Worm (Caenorhabditis elegans): ENCODE data around the gene cutc-1.

Gene cutc-1

DNA sequence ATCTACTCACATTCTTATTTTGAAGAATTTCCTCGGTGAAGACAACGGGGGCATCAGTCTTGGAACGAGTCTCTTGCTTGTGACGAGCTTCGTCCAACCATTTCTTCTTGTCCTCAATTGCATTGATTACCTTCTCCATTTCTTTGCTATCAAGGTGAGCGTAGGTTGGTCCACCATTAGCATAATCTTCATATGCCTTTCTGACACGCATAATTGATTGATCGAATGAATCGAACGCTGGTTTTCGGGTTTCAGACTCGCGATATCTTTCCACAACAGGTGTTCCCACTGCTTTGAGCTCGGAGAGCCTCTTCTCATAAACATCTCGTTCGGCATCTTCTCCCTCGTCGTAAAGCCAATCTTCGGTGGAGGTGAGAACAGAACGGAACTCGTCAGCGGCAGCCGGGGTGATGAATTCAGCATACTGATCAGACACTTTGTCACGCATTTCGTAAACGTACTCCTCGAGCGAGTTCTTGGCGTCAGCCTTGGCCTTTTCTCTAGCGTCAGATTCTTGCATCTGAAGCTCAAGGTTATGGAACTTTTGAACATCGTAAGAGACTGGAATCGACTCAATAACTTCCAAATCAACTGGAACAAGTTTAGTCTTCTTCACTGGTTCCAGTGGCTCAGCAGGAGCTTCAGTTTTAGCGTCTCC lies 41.2 kb upstream of the cutc-1 start:
- TF ChIP-seq unc-39 (tag; optimal IDR thresholded peaks at IDR 0.05) (no peak), elt-3 (tag; optimal IDR thresholded peaks at IDR 0.05) (no peak), nhr-2 (tag; optimal IDR thresholded peaks at IDR 0.05) (no peak), pha-4 (tag; optimal IDR thresholded peaks at IDR 0.05) (no peak), unc-120 (tag; optimal IDR thresholded peaks at IDR 0.05; ENCODE audit: poor library complexity, severe bottlenecking) (no peak), bed-3 (GFP tag; optimal IDR thresholded peaks at IDR 0.05) (no peak), sptf-1 (tag; optimal IDR thresholded peaks at IDR 0.05) (no peak), lin-32 (GFP tag; optimal IDR thresholded peaks at IDR 0.05) (no peak), hlh-1 (tag; optimal IDR thresholded peaks at IDR 0.05) (no peak), mab-5 (tag; optimal IDR thresholded peaks at IDR 0.05) (no peak), ztf-11 (tag; optimal IDR thresholded peaks at IDR 0.05) (no peak), nhr-12 (tag; optimal IDR thresholded peaks at IDR 0.05) (no peak), lsy-2 (tag; optimal IDR thresholded peaks at IDR 0.05) (no peak), flh-1 (GFP tag; optimal IDR thresholded peaks at IDR 0.05) (no peak), zip-8 (tag; optimal IDR thresholded peaks at IDR 0.05) (no peak), ceh-43 (GFP tag; optimal IDR thresholded peaks at IDR 0.05) (no peak)

DNA sequence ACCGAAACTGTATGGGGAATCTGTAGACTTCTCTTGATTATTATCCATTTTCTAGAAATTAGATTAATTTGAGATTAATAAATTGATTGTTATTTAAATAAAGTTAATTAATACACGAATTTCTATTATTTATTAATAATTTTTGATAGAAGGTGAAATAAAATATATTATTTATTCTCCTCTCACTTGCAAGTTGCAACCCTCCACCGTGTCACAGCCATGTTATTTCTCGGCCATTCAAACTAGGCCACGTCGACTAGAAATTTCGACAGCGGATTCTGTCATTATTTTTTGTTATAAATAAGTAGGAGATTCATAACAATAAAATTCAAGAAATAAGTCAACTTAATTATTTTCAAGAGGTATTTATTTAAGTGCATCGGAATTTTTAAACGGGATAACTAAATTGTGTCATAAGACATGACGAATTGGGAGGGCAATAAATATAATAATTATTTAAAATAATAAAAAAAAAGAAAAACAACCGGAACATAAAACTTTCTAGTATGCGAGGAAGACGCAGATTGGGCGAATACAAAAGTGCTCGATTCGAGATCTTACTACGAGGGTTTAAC lies 40.2 kb upstream of the cutc-1 start, which contains the start of gene ufbp-1:
ufbp-1 (minus strand) TSS at position 51 of the 575 bp plus-strand sequence.
- TF ChIP-seq lsy-2 (tag; optimal IDR thresholded peaks at IDR 0.05) (peak; percentile 12), nhr-76 (tag; optimal IDR thresholded peaks at IDR 0.05) (no peak)

DNA sequence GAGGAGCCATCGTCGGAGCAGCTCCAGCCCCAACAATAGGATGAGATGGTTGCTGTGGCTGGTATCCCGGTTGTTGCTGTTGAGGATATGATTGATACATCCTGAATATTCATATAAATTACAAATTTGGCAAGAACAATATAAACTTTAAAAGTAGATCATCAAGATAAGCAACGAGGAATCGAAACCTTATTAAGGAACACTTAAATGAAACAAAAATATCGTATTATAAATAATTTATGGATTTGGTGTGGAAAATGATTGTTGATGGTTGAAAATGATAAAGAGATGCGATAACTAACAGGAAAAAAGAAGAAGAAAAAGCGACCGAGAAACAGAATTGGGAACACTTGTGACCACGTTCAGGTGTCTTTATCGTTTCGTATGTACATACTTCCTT lies 35.9 kb upstream of the cutc-1 start, which contains the start of gene pqn-96:
pqn-96 (minus strand) TSS at position 101 of the 400 bp plus-strand sequence.
- TF ChIP-seq elt-3 (tag; optimal IDR thresholded peaks at IDR 0.05) (no peak), nhr-76 (tag; optimal IDR thresholded peaks at IDR 0.05) (no peak), lsy-2 (tag; optimal IDR thresholded peaks at IDR 0.05) (no peak), M03D4.4 (tag; optimal IDR thresholded peaks at IDR 0.05) (no peak), ceh-83 (GFP tag; optimal IDR thresholded peaks at IDR 0.05) (no peak), lin-32 (GFP tag; optimal IDR thresholded peaks at IDR 0.05) (no peak), mep-1 (tag; optimal IDR thresholded peaks at IDR 0.05) (no peak)

DNA sequence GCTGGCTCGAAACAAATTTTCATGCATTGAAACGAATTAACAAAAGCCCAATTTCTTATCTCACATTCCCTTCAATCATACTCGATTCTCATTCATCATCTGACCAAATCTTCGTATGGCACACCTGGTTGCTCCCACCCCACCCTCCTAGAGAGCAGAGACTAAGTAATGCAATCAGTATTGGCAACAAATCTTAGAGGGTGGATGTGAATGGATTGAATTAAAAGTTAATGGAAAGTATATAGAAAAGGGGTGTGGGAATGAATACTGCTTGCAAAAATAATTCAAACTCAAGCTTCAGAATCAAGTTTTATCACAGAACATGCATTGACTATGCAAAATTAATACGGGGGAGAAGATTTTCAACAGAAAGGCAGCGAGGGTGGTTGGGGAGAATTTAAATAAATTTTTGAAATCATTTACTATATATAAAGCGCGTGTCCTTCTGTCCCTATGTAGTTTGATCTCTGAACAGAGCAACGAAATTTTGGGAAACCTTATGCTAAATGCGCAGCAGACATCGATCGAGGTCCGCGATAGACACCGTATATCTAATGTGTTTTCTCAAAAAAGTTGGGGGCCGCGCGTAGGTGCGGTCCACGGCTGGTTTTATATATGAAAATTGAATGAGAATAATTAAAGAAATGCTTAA lies 34.5 kb upstream of the cutc-1 start:
- TF ChIP-seq ces-1 (GFP tag; optimal IDR thresholded peaks at IDR 0.05) (peak; percentile 63), elt-1 (tag; optimal IDR thresholded peaks at IDR 0.05; ENCODE audit: borderline replicate concordance, insufficient read depth) (no peak), ham-2 (GFP tag; optimal IDR thresholded peaks at IDR 0.05) (no peak), hlh-1 (tag; optimal IDR thresholded peaks at IDR 0.05) (no peak), snpc-4 (tag; optimal IDR thresholded peaks at IDR 0.05) (no peak), zip-8 (tag; optimal IDR thresholded peaks at IDR 0.05) (no peak)

DNA sequence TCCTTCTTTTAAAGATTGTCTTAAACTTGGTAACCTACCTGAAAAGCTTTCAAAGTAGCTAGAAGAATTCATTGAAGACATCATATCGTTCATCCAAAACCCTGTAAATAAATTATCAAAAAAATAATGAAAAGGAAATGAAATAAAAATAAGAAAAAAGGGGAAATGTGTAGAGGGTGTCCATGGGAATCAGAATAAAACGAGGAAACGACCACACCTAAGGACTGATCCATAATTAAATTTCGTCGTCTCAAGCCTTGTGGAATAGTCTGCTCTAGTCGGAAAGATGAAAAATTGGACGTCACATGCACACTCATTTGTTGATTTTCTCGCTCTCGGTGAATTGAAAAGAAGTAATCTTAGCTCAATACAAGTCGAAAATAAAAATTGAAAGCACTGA lies 31.7 kb upstream of the cutc-1 start, which contains the start of gene ZK1236.9:
ZK1236.9 (minus strand) TSS at position 101 of the 400 bp plus-strand sequence.
- TF ChIP-seq unc-39 (tag; optimal IDR thresholded peaks at IDR 0.05), result no peak
- no peak for TF ChIP-seq snpc-4 (tag; optimal IDR thresholded peaks at IDR 0.05)
- no peak for TF ChIP-seq nhr-237 (tag; optimal IDR thresholded peaks at IDR 0.05)
- no peak for TF ChIP-seq hlh-1 (tag; optimal IDR thresholded peaks at IDR 0.05)
- no peak for TF ChIP-seq cnd-1 (tag; optimal IDR thresholded peaks at IDR 0.05)
- no peak for TF ChIP-seq ceh-43 (GFP tag; optimal IDR thresholded peaks at IDR 0.05)
- no peak for TF ChIP-seq lin-32 (GFP tag; optimal IDR thresholded peaks at IDR 0.05)
- TF ChIP-seq lin-13 (tag; optimal IDR thresholded peaks at IDR 0.05), result no peak
- no peak for TF ChIP-seq ceh-83 (GFP tag; optimal IDR thresholded peaks at IDR 0.05)
- TF ChIP-seq unc-120 (tag; optimal IDR thresholded peaks at IDR 0.05; ENCODE audit: poor library complexity, severe bottlenecking), result no peak
- TF ChIP-seq elt-3 (tag; optimal IDR thresholded peaks at IDR 0.05), result no peak
- no peak for TF ChIP-seq mab-5 (tag; optimal IDR thresholded peaks at IDR 0.05)
- no peak for TF ChIP-seq nhr-76 (tag; optimal IDR thresholded peaks at IDR 0.05)
- TF ChIP-seq tbx-8 (GFP tag; optimal IDR thresholded peaks at IDR 0.05), result no peak

Measured in whole organism, mixed stage, embryonic.